4 worm cellular contexts compared by ENCODE assay signal in genomic region chrV:19529168-19529567, ce11.
TF ChIP-seq lines count a peak whose summit lies in the region.

No protein-coding gene starts in this region.

TF ChIP-seq in whole organism, L2 larva, 48 proteins besides CTCF, POLR2A, EP300 and RAD21 (continued from another document):
- TF ChIP-seq nhr-23 (tag; optimal IDR thresholded peaks at IDR 0.05; lab: Kevin White, UChicago) (no peak), sma-9 (GFP tag; optimal IDR thresholded peaks at IDR 0.05; lab: Kevin White, UChicago) (peak; percentile 100), sma-9 (tag; optimal IDR thresholded peaks at IDR 0.05; lab: Kevin White, UChicago) (no peak), elt-1 (tag; optimal IDR thresholded peaks at IDR 0.05; lab: Kevin White, UChicago) (no peak), zag-1 (tag; optimal IDR thresholded peaks at IDR 0.05; lab: Kevin White, UChicago) (peak; percentile 62), ceh-16 (tag; optimal IDR thresholded peaks at IDR 0.05; lab: Kevin White, UChicago) (peak; percentile 62), unc-62 (GFP tag; optimal IDR thresholded peaks at IDR 0.05; lab: Kevin White, UChicago) (peak; percentile 63), unc-39 (tag; optimal IDR thresholded peaks at IDR 0.05; lab: Kevin White, UChicago) (no peak), nhr-21 (tag; optimal IDR thresholded peaks at IDR 0.05; lab: Kevin White, UChicago) (peak; percentile 98), elt-3 (tag; optimal IDR thresholded peaks at IDR 0.05; lab: Kevin White, UChicago) (no peak), lin-13 (GFP tag; optimal IDR thresholded peaks at IDR 0.05; lab: Kevin White, UChicago) (peak; percentile 80), peb-1 (tag; optimal IDR thresholded peaks at IDR 0.05; lab: Kevin White, UChicago) (no peak), ztf-4 (tag; optimal IDR thresholded peaks at IDR 0.05; lab: Kevin White, UChicago) (peak; percentile 77), lin-39 (tag; optimal IDR thresholded peaks at IDR 0.05; lab: Kevin White, UChicago) (no peak), lin-11 (tag; optimal IDR thresholded peaks at IDR 0.05; lab: Kevin White, UChicago) (peak; percentile 79), skn-1 (tag; optimal IDR thresholded peaks at IDR 0.05; lab: Kevin White, UChicago) (no peak), nhr-25 (tag; optimal IDR thresholded peaks at IDR 0.05; lab: Kevin White, UChicago) (peak; percentile 98), nhr-12 (tag; optimal IDR thresholded peaks at IDR 0.05; lab: Kevin White, UChicago) (no peak), mbf-1 (tag; optimal IDR thresholded peaks at IDR 0.05; lab: Kevin White, UChicago) (no peak), F13H6.1 (tag; optimal IDR thresholded peaks at IDR 0.05; lab: Kevin White, UChicago) (peak; percentile 95), gmeb-1 (tag; optimal IDR thresholded peaks at IDR 0.05; lab: Kevin White, UChicago) (peak; percentile 80), dmd-4 (tag; optimal IDR thresholded peaks at IDR 0.05; lab: Kevin White, UChicago) (no peak), R02D3.7 (tag; optimal IDR thresholded peaks at IDR 0.05; lab: Kevin White, UChicago) (no peak), sma-3 (GFP tag; optimal IDR thresholded peaks at IDR 0.05; lab: Kevin White, UChicago) (peak; percentile 100), nhr-77 (tag; optimal IDR thresholded peaks at IDR 0.05; lab: Kevin White, UChicago) (no peak), egl-27 (tag; optimal IDR thresholded peaks at IDR 0.05; lab: Kevin White, UChicago) (peak; percentile 98)

TF ChIP-seq in whole organism, L4 larva, 104 proteins besides CTCF, POLR2A, EP300 and RAD21 (continued from another document and continues in another):
- TF ChIP-seq zip-11 (GFP tag; IDR thresholded peaks at IDR 0.05; lab: Robert Waterston, UW), result no peak
- TF ChIP-seq dpl-1 (GFP tag; optimal IDR thresholded peaks at IDR 0.05; lab: Kevin White, UChicago), result peak; percentile 50
- no peak for TF ChIP-seq aly-2 (tag; optimal IDR thresholded peaks at IDR 0.05; lab: Kevin White, UChicago)
- no peak for TF ChIP-seq ceh-44 (GFP tag; IDR thresholded peaks at IDR 0.05; lab: Robert Waterston, UW)
- no peak for TF ChIP-seq Y105C5A.15 (GFP tag; IDR thresholded peaks at IDR 0.05; lab: Robert Waterston, UW)
- TF ChIP-seq skn-1 (tag; optimal IDR thresholded peaks at IDR 0.05; lab: Kevin White, UChicago), result no peak
- TF ChIP-seq daf-16 (GFP tag; optimal IDR thresholded peaks at IDR 0.05; lab: Kevin White, UChicago), result peak; percentile 24 to 82
- peak; percentile 84 for TF ChIP-seq daf-16 (tag; optimal IDR thresholded peaks at IDR 0.05; lab: Kevin White, UChicago)
- no peak for TF ChIP-seq nhr-111 (GFP tag; optimal IDR thresholded peaks at IDR 0.05; lab: Kevin White, UChicago)
- TF ChIP-seq mxl-3 (GFP tag; optimal IDR thresholded peaks at IDR 0.05; lab: Kevin White, UChicago), result peak; percentile 97
- no peak for TF ChIP-seq lin-39 (tag; optimal IDR thresholded peaks at IDR 0.05; lab: Kevin White, UChicago)
- peak; percentile 94 for TF ChIP-seq mep-1 (tag; optimal IDR thresholded peaks at IDR 0.05; lab: Kevin White, UChicago)
- no peak for TF ChIP-seq F10B5.3 (tag; optimal IDR thresholded peaks at IDR 0.05; lab: Kevin White, UChicago)
- no peak for TF ChIP-seq ZK337.2 (GFP tag; IDR thresholded peaks at IDR 0.05; lab: Robert Waterston, UW)
- TF ChIP-seq unc-130 (GFP tag; optimal IDR thresholded peaks at IDR 0.05; lab: Kevin White, UChicago), result no peak
- TF ChIP-seq unc-39 (tag; optimal IDR thresholded peaks at IDR 0.05; lab: Kevin White, UChicago), result peak; percentile 87
- TF ChIP-seq daf-8 (GFP tag; IDR thresholded peaks at IDR 0.05; lab: Robert Waterston, UW), result no peak
- peak; percentile 37 for TF ChIP-seq jun-1 (tag; optimal IDR thresholded peaks at IDR 0.05; lab: Kevin White, UChicago)
- TF ChIP-seq zip-2 (tag; optimal IDR thresholded peaks at IDR 0.05; lab: Kevin White, UChicago), result peak; percentile 51
- no peak for TF ChIP-seq F49E8.2 (tag; optimal IDR thresholded peaks at IDR 0.05; lab: Kevin White, UChicago; ENCODE audit: borderline replicate concordance)
- TF ChIP-seq nhr-6 (tag; optimal IDR thresholded peaks at IDR 0.05; lab: Kevin White, UChicago), result peak; percentile 50
- peak; percentile 82 for TF ChIP-seq fkh-10 (GFP tag; optimal IDR thresholded peaks at IDR 0.05; lab: Kevin White, UChicago)
- no peak for TF ChIP-seq lin-15B (tag; optimal IDR thresholded peaks at IDR 0.05; lab: Kevin White, UChicago)
- TF ChIP-seq nhr-76 (tag; optimal IDR thresholded peaks at IDR 0.05; lab: Kevin White, UChicago), result no peak
- TF ChIP-seq rbr-2 (tag; optimal IDR thresholded peaks at IDR 0.05; lab: Kevin White, UChicago), result peak; percentile 85
- TF ChIP-seq daf-19 (GFP tag; conservative IDR thresholded peaks at IDR 0.05; lab: Robert Waterston, UW), result peak; percentile 74; the same call in 1 of the 2 replicates
- 0 out of 2 replicates have a peak, but pooled peaks have one; percentile 5 for TF ChIP-seq vab-7 (GFP tag; IDR thresholded peaks at IDR 0.05; lab: Robert Waterston, UW)
- no peak for TF ChIP-seq F44E2.7 (GFP tag; IDR thresholded peaks at IDR 0.05; lab: Robert Waterston, UW)
- peak; percentile 80 for TF ChIP-seq pha-4 (GFP tag; IDR thresholded peaks at IDR 0.05; lab: Robert Waterston, UW)
- peak; percentile 76 for TF ChIP-seq pha-4 (tag; optimal IDR thresholded peaks at IDR 0.05; lab: Kevin White, UChicago)
- TF ChIP-seq snpc-1.2 (GFP tag; IDR thresholded peaks at IDR 0.05; lab: Robert Waterston, UW), result no peak
- peak; percentile 20 for TF ChIP-seq zfp-2 (tag; optimal IDR thresholded peaks at IDR 0.05; lab: Kevin White, UChicago)
- no peak for TF ChIP-seq lim-7 (GFP tag; IDR thresholded peaks at IDR 0.05; lab: Robert Waterston, UW)
- peak; percentile 54 for TF ChIP-seq ztf-7 (tag; optimal IDR thresholded peaks at IDR 0.05; lab: Kevin White, UChicago)
- TF ChIP-seq nhr-28 (tag; optimal IDR thresholded peaks at IDR 0.05; lab: Kevin White, UChicago), result peak; percentile 94
- peak; percentile 73 for TF ChIP-seq duxl-1 (tag; optimal IDR thresholded peaks at IDR 0.05; lab: Kevin White, UChicago; ENCODE audit: poor library complexity)
- TF ChIP-seq ctbp-1 (GFP tag; IDR thresholded peaks at IDR 0.05; lab: Robert Waterston, UW), result 0 out of 2 replicates have a peak, but pooled peaks have one; percentile 54

TF ChIP-seq in whole organism, late embryonic, 69 proteins besides CTCF, POLR2A, EP300 and RAD21 (continued from another document and continues in another):
- TF ChIP-seq pax-1 (tag; optimal IDR thresholded peaks at IDR 0.05; lab: Kevin White, UChicago) (peak; percentile 44), ceh-31 (tag; optimal IDR thresholded peaks at IDR 0.05; lab: Kevin White, UChicago) (peak; percentile 68), fkh-10 (GFP tag; optimal IDR thresholded peaks at IDR 0.05; lab: Kevin White, UChicago) (no peak), pros-1 (tag; optimal IDR thresholded peaks at IDR 0.05; lab: Kevin White, UChicago) (no peak), pag-3 (tag; optimal IDR thresholded peaks at IDR 0.05; lab: Kevin White, UChicago; ENCODE audit: borderline replicate concordance) (no peak), K02D7.2 (tag; optimal IDR thresholded peaks at IDR 0.05; lab: Kevin White, UChicago) (no peak), Y22D7AL.16 (tag; optimal IDR thresholded peaks at IDR 0.05; lab: Kevin White, UChicago) (no peak), tbx-2 (tag; optimal IDR thresholded peaks at IDR 0.05; lab: Kevin White, UChicago) (peak; percentile 84), F13H6.1 (tag; optimal IDR thresholded peaks at IDR 0.05; lab: Kevin White, UChicago) (peak; percentile 18), ceh-34 (tag; optimal IDR thresholded peaks at IDR 0.05; lab: Kevin White, UChicago) (peak; percentile 71), lim-6 (tag; optimal IDR thresholded peaks at IDR 0.05; lab: Kevin White, UChicago) (no peak), ceh-45 (GFP tag; IDR thresholded peaks at IDR 0.05; lab: Robert Waterston, UW) (no peak), fax-1 (tag; optimal IDR thresholded peaks at IDR 0.05; lab: Kevin White, UChicago) (no peak), pat-9 (tag; optimal IDR thresholded peaks at IDR 0.05; lab: Kevin White, UChicago) (no peak), sox-2 (GFP tag; IDR thresholded peaks at IDR 0.05; lab: Robert Waterston, UW) (peak; percentile 8; the same call in 1 of the 2 replicates), dmd-4 (tag; optimal IDR thresholded peaks at IDR 0.05; lab: Kevin White, UChicago; ENCODE audit: borderline replicate concordance) (no peak), sdc-2 (tag; optimal IDR thresholded peaks at IDR 0.05; lab: Kevin White, UChicago) (no peak), npax-4 (tag; optimal IDR thresholded peaks at IDR 0.05; lab: Kevin White, UChicago) (no peak), nhr-232 (tag; optimal IDR thresholded peaks at IDR 0.05; lab: Kevin White, UChicago) (no peak), pqm-1 (tag; optimal IDR thresholded peaks at IDR 0.05; lab: Kevin White, UChicago) (no peak), unc-3 (GFP tag; conservative IDR thresholded peaks at IDR 0.05; lab: Robert Waterston, UW) (peak; percentile 47; the same call in 1 of the 2 replicates), unc-3 (tag; optimal IDR thresholded peaks at IDR 0.05; lab: Kevin White, UChicago) (no peak), elt-4 (tag; optimal IDR thresholded peaks at IDR 0.05; lab: Kevin White, UChicago) (no peak), nfya-1 (tag; optimal IDR thresholded peaks at IDR 0.05; lab: Kevin White, UChicago) (peak; percentile 84), dve-1 (tag; optimal IDR thresholded peaks at IDR 0.05; lab: Kevin White, UChicago) (peak; percentile 17), ceh-24 (tag; optimal IDR thresholded peaks at IDR 0.05; lab: Kevin White, UChicago) (no peak), unc-86 (tag; optimal IDR thresholded peaks at IDR 0.05; lab: Kevin White, UChicago) (no peak), ceh-48 (tag; optimal IDR thresholded peaks at IDR 0.05; lab: Kevin White, UChicago) (no peak), pha-2 (tag; optimal IDR thresholded peaks at IDR 0.05; lab: Kevin White, UChicago) (peak; percentile 77), C38D4.7 (GFP tag; optimal IDR thresholded peaks at IDR 0.05; lab: Kevin White, UChicago) (no peak), gmeb-2 (tag; optimal IDR thresholded peaks at IDR 0.05; lab: Kevin White, UChicago) (no peak), mec-3 (tag; optimal IDR thresholded peaks at IDR 0.05; lab: Kevin White, UChicago; ENCODE audit: borderline replicate concordance) (no peak), ttx-3 (tag; optimal IDR thresholded peaks at IDR 0.05; lab: Kevin White, UChicago) (no peak), hlh-13 (GFP tag; optimal IDR thresholded peaks at IDR 0.05; lab: Kevin White, UChicago) (no peak), ceh-30 (tag; optimal IDR thresholded peaks at IDR 0.05; lab: Kevin White, UChicago) (peak; percentile 48), ets-4 (tag; optimal IDR thresholded peaks at IDR 0.05; lab: Kevin White, UChicago) (peak; percentile 17), ahr-1 (tag; optimal IDR thresholded peaks at IDR 0.05; lab: Kevin White, UChicago) (no peak), che-1 (tag; optimal IDR thresholded peaks at IDR 0.05; lab: Kevin White, UChicago) (no peak), odd-2 (tag; optimal IDR thresholded peaks at IDR 0.05; lab: Kevin White, UChicago) (no peak), hlh-6 (tag; optimal IDR thresholded peaks at IDR 0.05; lab: Kevin White, UChicago) (no peak)

TF ChIP-seq in whole organism, mixed stage, embryonic, 35 proteins besides CTCF, POLR2A, EP300 and RAD21 (continued from another document):
- TF ChIP-seq ces-1 (GFP tag; optimal IDR thresholded peaks at IDR 0.05; lab: Kevin White, UChicago) (peak; percentile 58), bed-3 (GFP tag; optimal IDR thresholded peaks at IDR 0.05; lab: Kevin White, UChicago) (no peak), lin-32 (GFP tag; optimal IDR thresholded peaks at IDR 0.05; lab: Kevin White, UChicago) (no peak), sem-2 (GFP tag; optimal IDR thresholded peaks at IDR 0.05; lab: Kevin White, UChicago) (no peak), lsy-2 (tag; optimal IDR thresholded peaks at IDR 0.05; lab: Kevin White, UChicago) (peak; percentile 56)
